Worm (Caenorhabditis elegans) whole organism, L1 larva: Measurements from ENCODE around the gene clec-1.

Source experiments
- lsy-2 ChIP-seq, 2 experiments: fragments of 150-350 bp; optimal IDR thresholded peaks; 2 replicates each; lab custom pipeline; 2014; ENCODE audit warnings: missing biosample characterization in 2 of 2, missing genetic modification characterization in 2 of 2
- sptf-1 ChIP-seq: fragments of 150-350 bp; optimal IDR thresholded peaks from 2 replicates; lab custom pipeline; 2014; ENCODE audit warnings: missing biosample characterization, missing genetic modification characterization

DNA sequence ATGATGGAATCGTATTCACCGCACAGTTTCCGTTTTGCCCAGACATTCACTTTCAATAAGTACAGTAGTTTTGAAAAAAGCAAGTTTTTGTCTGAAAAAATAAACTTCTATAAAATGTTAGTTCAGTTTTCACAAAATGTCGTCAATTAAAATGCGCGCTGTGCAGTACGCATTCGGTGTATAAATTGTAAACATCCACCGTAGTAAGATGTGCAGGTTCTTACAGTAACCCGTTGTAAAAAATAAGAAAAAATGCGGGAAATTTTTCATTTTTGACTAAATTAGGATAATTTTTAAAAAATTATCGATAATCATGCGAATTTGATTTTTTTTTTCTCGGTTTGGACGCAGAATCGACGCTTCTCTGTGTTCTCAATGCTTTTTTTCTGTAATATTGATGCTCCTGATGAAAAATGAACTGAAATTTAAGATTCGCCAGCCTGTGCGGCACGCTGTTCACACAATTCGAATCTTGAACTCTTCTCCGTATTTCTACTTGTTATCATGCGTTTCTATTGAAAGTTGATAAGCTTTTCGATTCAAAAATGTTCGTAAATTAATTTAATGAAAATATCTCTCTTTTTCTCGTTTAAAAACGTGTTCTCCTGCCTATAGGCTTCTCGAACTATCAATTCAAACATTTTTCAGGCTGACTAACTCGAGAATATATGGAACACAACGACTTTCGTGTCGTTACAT lies 17.4 kb downstream of the clec-1 start, which contains the start of gene rga-3:
- no peak for TF ChIP-seq sptf-1
- no peak for TF ChIP-seq lsy-2 (tag; optimal IDR thresholded peaks at IDR 0.05; lab: Kevin White, UChicago)
